Worm (Caenorhabditis elegans) whole organism, L3 larva: Measurements from ENCODE around the gene C06E2.5.

Source experiments
- ama-1 ChIP-seq: fragments of 150-350 bp; optimal IDR thresholded peaks from 2 replicates; lab custom pipeline; 2018
- ceh-82 ChIP-seq: fragments of 150-350 bp; optimal IDR thresholded peaks from 2 replicates; lab custom pipeline; 2014; ENCODE audit warnings: missing biosample characterization, missing genetic modification characterization
- pqm-1 ChIP-seq: fragments of 150-350 bp; optimal IDR thresholded peaks from 2 replicates; lab custom pipeline; 2017; ENCODE audit warnings: missing biosample characterization, missing genetic modification characterization, inconsistent platforms
- snpc-4 ChIP-seq: fragments of 150-350 bp; optimal IDR thresholded peaks from 2 replicates; lab custom pipeline; 2014; ENCODE audit warnings: missing biosample characterization, missing genetic modification characterization
- unc-62 ChIP-seq: fragments of 150-350 bp; sonication (generic microtip); optimal IDR thresholded peaks from 4 replicates; lab custom pipeline; 2014; ENCODE audit warnings: missing biosample characterization, missing genetic modification reagents, missing genetic modification characterization

DNA sequence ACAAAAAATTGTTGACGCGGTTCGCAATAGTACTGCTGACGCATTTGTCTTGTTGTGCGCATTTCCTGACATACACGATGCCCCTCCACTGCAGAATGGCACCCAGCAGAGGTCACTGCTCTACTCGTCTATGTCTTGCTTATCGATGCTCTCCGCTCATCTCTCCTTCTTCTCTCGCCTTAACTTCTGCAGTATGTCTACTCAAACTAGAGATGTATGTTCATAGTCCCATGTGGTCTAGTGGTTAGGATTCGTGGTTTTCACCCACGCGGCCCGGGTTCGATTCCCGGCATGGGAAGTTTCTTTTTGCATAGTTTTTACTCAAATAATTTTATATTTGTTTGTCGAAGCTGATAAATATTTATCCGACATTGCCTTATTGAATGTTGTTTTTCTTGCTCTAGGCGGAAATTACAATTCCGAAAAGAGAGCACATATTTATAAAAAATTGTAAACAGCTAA is 21.8 kb downstream of the C06E2.5 start, which contains the start of gene C28G1.2:
- peak; percentile 82 for TF ChIP-seq unc-62
- TF ChIP-seq ama-1 (lab: Kevin White, UChicago), result no peak
- peak; percentile 68 for TF ChIP-seq snpc-4
- peak; percentile 83 for TF ChIP-seq ceh-82 (tag; lab: Kevin White, UChicago)
- peak; percentile 53 for TF ChIP-seq pqm-1 (tag; lab: Kevin White, UChicago)
